Fruit fly (Drosophila melanogaster): ENCODE data around the gene VhaAC45RP.

DNA sequence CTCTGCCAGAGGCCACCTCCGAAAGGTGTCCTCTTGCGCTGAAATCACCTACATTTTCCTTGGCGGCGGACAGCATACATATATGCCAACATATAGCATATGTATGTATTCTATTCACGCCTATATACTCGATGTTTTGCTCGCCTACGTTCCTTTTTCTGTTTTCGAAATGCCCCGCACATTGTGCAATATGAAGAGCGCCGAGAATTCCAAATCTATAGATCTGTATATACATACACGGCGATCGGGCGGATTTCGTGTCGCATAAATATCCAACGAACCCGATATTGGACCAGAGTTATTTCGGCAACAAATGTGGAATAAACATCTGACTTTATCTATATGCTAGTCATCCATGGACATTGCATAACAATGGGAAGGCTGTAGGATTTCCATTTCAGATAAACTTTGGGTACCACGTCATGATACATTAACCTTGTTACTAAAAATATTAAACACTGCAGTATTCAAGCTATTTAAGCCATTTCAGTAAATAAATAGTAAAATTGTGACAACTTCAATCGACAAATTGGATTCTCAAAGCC lies 8.9 kb upstream of the VhaAC45RP start:
- TF ChIP-seq dl (GFP tag; optimal IDR thresholded peaks at IDR 0.05; ENCODE audit: insufficient read depth in 1 of 2, partially characterized antibody in 2 of 2) (no peak), foxo (GFP tag; optimal IDR thresholded peaks at IDR 0.05) (no peak), Mio (GFP tag; optimal IDR thresholded peaks at IDR 0.05) (no peak), h (GFP tag; optimal IDR thresholded peaks at IDR 0.05) (no peak)
